Fruit fly (Drosophila melanogaster): ENCODE data around the gene CG13282.
A peak's percentile ranks its signal among the peaks of the same experiment; 100 is the strongest.

CG13282 gene

dm6 chr2L:16880930-16881329 is 46.6 kb upstream of the CG13282 start (continued):
- TF ChIP-seq run (tag; optimal IDR thresholded peaks at IDR 0.05), result no peak
- peak; percentile 33 for TF ChIP-seq Scr (GFP tag; IDR thresholded peaks at IDR 0.05; ENCODE audit: partially characterized antibody)
- TF ChIP-seq gfzf (GFP tag; optimal IDR thresholded peaks at IDR 0.05), result no peak
- no peak for TF ChIP-seq Dip3 (GFP tag; optimal IDR thresholded peaks at IDR 0.05)
- no peak for TF ChIP-seq wor (GFP tag; IDR thresholded peaks at IDR 0.05)
- TF ChIP-seq Xrp1 (GFP tag; IDR thresholded peaks at IDR 0.05), result no peak
- no peak for TF ChIP-seq slou (GFP tag; optimal IDR thresholded peaks at IDR 0.05)
- no peak for TF ChIP-seq CG11504 (tag; optimal IDR thresholded peaks at IDR 0.05)
- TF ChIP-seq Ptx1 (GFP tag; IDR thresholded peaks at IDR 0.05), result no peak
- TF ChIP-seq dysf (GFP tag; IDR thresholded peaks at IDR 0.05), result no peak
- no peak for TF ChIP-seq CG4282 (GFP tag; optimal IDR thresholded peaks at IDR 0.05)
- peak; percentile 42 for TF ChIP-seq Fer1 (GFP tag; optimal IDR thresholded peaks at IDR 0.05)
- no peak for TF ChIP-seq Elba2 (GFP tag; optimal IDR thresholded peaks at IDR 0.05)
- no peak for TF ChIP-seq zf30C (GFP tag; optimal IDR thresholded peaks at IDR 0.05)
- TF ChIP-seq CG16779 (GFP tag; IDR thresholded peaks at IDR 0.05), result no peak
- TF ChIP-seq gsb (GFP tag; IDR thresholded peaks at IDR 0.05), result peak; percentile 44; the same call in 1 of the 2 replicates
- TF ChIP-seq Dbx (GFP tag; IDR thresholded peaks at IDR 0.05), result 0 out of 3 replicates have a peak, but pooled peaks have one; percentile 37
- peak; percentile 17 for TF ChIP-seq cwo (GFP tag; optimal IDR thresholded peaks at IDR 0.05)
- TF ChIP-seq CG6854 (GFP tag; optimal IDR thresholded peaks at IDR 0.05), result no peak
- no peak for TF ChIP-seq E2f2 (GFP tag; IDR thresholded peaks at IDR 0.05)
- TF ChIP-seq Adf1 (GFP tag; IDR thresholded peaks at IDR 0.05), result peak; percentile 32; the same call in 1 of the 2 replicates
- no peak for TF ChIP-seq Hr78 (GFP tag; optimal IDR thresholded peaks at IDR 0.05)
- no peak for TF ChIP-seq CG12659 (GFP tag; optimal IDR thresholded peaks at IDR 0.05)
- TF ChIP-seq Mad (GFP tag; optimal IDR thresholded peaks at IDR 0.05), result no peak
- TF ChIP-seq fd64A (GFP tag; optimal IDR thresholded peaks at IDR 0.05), result no peak
- no peak for TF ChIP-seq CG1603 (tag; optimal IDR thresholded peaks at IDR 0.05)
- peak; percentile 24; the same call in 1 of the 3 replicates for TF ChIP-seq so (GFP tag; IDR thresholded peaks at IDR 0.05)
- no peak for TF ChIP-seq CG7745 (tag; optimal IDR thresholded peaks at IDR 0.05)
- TF ChIP-seq ase (GFP tag; IDR thresholded peaks at IDR 0.05), result no peak
- TF ChIP-seq esg (GFP tag; conservative IDR thresholded peaks at IDR 0.05), result no peak
- no peak for TF ChIP-seq emc (GFP tag; optimal IDR thresholded peaks at IDR 0.05)
- TF ChIP-seq Gug (GFP tag; IDR thresholded peaks at IDR 0.05), result no peak
- no peak for TF ChIP-seq CG7357 (GFP tag; IDR thresholded peaks at IDR 0.05)
- no peak for TF ChIP-seq NC2β (GFP tag; optimal IDR thresholded peaks at IDR 0.05)
- TF ChIP-seq pzg (GFP tag; optimal IDR thresholded peaks at IDR 0.05), result no peak
- TF ChIP-seq sd (tag; optimal IDR thresholded peaks at IDR 0.05), result no peak
- TF ChIP-seq unpg (GFP tag; optimal IDR thresholded peaks at IDR 0.05), result no peak
- no peak for TF ChIP-seq Pdp1 (GFP tag; optimal IDR thresholded peaks at IDR 0.05)
- TF ChIP-seq tin (GFP tag; optimal IDR thresholded peaks at IDR 0.05), result no peak
- no peak for TF ChIP-seq hb (GFP tag; IDR thresholded peaks at IDR 0.05; ENCODE audit: partially characterized antibody)
- TF ChIP-seq gcm2 (GFP tag; optimal IDR thresholded peaks at IDR 0.05), result no peak
- no peak for TF ChIP-seq Spps (tag; optimal IDR thresholded peaks at IDR 0.05)
- TF ChIP-seq Myb (GFP tag; optimal IDR thresholded peaks at IDR 0.05), result no peak
- TF ChIP-seq CG2889 (GFP tag; IDR thresholded peaks at IDR 0.05), result no peak
- TF ChIP-seq h (optimal IDR thresholded peaks at IDR 0.05), result no peak
- no peak for TF ChIP-seq ttk (GFP tag; IDR thresholded peaks at IDR 0.05)
- no peak for TF ChIP-seq chif (GFP tag; optimal IDR thresholded peaks at IDR 0.05)
- TF ChIP-seq maf-S (GFP tag; optimal IDR thresholded peaks at IDR 0.05), result no peak
- TF ChIP-seq H15 (GFP tag; IDR thresholded peaks at IDR 0.05), result no peak
- no peak for TF ChIP-seq CG8944 (GFP tag; optimal IDR thresholded peaks at IDR 0.05)
- peak; percentile 30 for TF ChIP-seq Nf-YC (tag; optimal IDR thresholded peaks at IDR 0.05)
- no peak for TF ChIP-seq tap (tag; optimal IDR thresholded peaks at IDR 0.05)
